Worm (Caenorhabditis elegans) whole organism, L3 larva: ENCODE results near the gene srz-90.

ENCODE experiments used
- R02D3.7 ChIP-seq: fragments of 150-350 bp; optimal IDR thresholded peaks from 2 replicates; lab custom pipeline; 2014; ENCODE audit warnings: missing biosample characterization, missing genetic modification characterization
- ZK546.5 ChIP-seq: sonication (generic microtip); optimal IDR thresholded peaks from 2 replicates; lab custom pipeline; 2017; ENCODE audit warnings: missing biosample characterization, missing genetic modification characterization
- aly-2 ChIP-seq: fragments of 150-350 bp; optimal IDR thresholded peaks from 2 replicates; lab custom pipeline; 2014; ENCODE audit warnings: missing biosample characterization, missing genetic modification characterization
- ama-1 ChIP-seq: fragments of 150-350 bp; optimal IDR thresholded peaks from 2 replicates; lab custom pipeline; 2018
- ceh-28 ChIP-seq: fragments of 150-350 bp; optimal IDR thresholded peaks from 2 replicates; lab custom pipeline; 2014; ENCODE audit warnings: missing biosample characterization, missing genetic modification reagents, missing genetic modification characterization
- ceh-82 ChIP-seq: fragments of 150-350 bp; optimal IDR thresholded peaks from 2 replicates; lab custom pipeline; 2014; ENCODE audit warnings: missing biosample characterization, missing genetic modification characterization
- daf-12 ChIP-seq: fragments of 150-350 bp; optimal IDR thresholded peaks from 2 replicates; lab custom pipeline; 2014; ENCODE audit warnings: missing biosample characterization, missing genetic modification reagents, missing genetic modification characterization
- egl-27 ChIP-seq: sonication (generic microtip); optimal IDR thresholded peaks from 4 replicates; lab custom pipeline; 2017; ENCODE audit warnings: missing biosample characterization, missing genetic modification reagents, missing genetic modification characterization
- elt-1 ChIP-seq: fragments of 150-350 bp; optimal IDR thresholded peaks from 2 replicates; lab custom pipeline; 2014; ENCODE audit warnings: missing biosample characterization, missing genetic modification characterization
- elt-2 ChIP-seq: sonication (generic microtip); optimal IDR thresholded peaks from 2 replicates; lab custom pipeline; 2016; ENCODE audit warnings: missing genetic modification reagents, mild to moderate bottlenecking, missing genetic modification characterization, missing compliant biosample characterization
- elt-3 ChIP-seq, 3 experiments: fragments of 150-350 bp in 1 of 3; sonication (generic microtip) in 2 of 3; optimal IDR thresholded peaks; 2 replicates in 2 of 3; 4 replicates in 1 of 3; lab custom pipeline; 2014 to 2017; ENCODE audit warnings: missing biosample characterization in 3 of 3, missing genetic modification characterization in 3 of 3
- eor-1 ChIP-seq, 2 experiments: fragments of 150-350 bp; optimal IDR thresholded peaks; 2 replicates each; lab custom pipeline; 2014 to 2018; ENCODE audit warnings: missing biosample characterization in 2 of 2, missing genetic modification characterization in 2 of 2
- fkh-10 ChIP-seq: sonication (generic microtip); optimal IDR thresholded peaks from 2 replicates; lab custom pipeline; 2017; ENCODE audit warnings: missing biosample characterization, missing genetic modification reagents, missing genetic modification characterization
- fkh-2 ChIP-seq: fragments of 150-350 bp; optimal IDR thresholded peaks from 2 replicates; lab custom pipeline; 2014; ENCODE audit warnings: missing biosample characterization, missing genetic modification reagents, missing genetic modification characterization
- fos-1 ChIP-seq: fragments of 150-350 bp; optimal IDR thresholded peaks from 2 replicates; lab custom pipeline; 2014; ENCODE audit warnings: missing biosample characterization, missing genetic modification characterization
- jun-1 ChIP-seq: fragments of 150-350 bp; optimal IDR thresholded peaks from 2 replicates; lab custom pipeline; 2014; ENCODE audit warnings: missing biosample characterization, missing genetic modification reagents, missing genetic modification characterization
- lin-15B ChIP-seq: fragments of 150-350 bp; optimal IDR thresholded peaks from 2 replicates; lab custom pipeline; 2014; ENCODE audit warnings: missing biosample characterization, missing genetic modification characterization
- lsy-12 ChIP-seq: sonication (generic microtip); optimal IDR thresholded peaks from 2 replicates; lab custom pipeline; 2016; ENCODE audit warnings: mild to moderate bottlenecking, missing genetic modification characterization, missing compliant biosample characterization
- mdl-1 ChIP-seq: fragments of 150-350 bp; optimal IDR thresholded peaks from 2 replicates; lab custom pipeline; 2014; ENCODE audit warnings: missing biosample characterization, missing genetic modification characterization
- nfya-1 ChIP-seq: sonication (generic microtip); optimal IDR thresholded peaks from 2 replicates; lab custom pipeline; 2017; ENCODE audit warnings: missing genetic modification characterization, mild to moderate bottlenecking, missing compliant biosample characterization, antibody characterized with exemption, moderate library complexity; ENCODE audit not compliant: insufficient read depth
- nhr-11 ChIP-seq: fragments of 150-350 bp; optimal IDR thresholded peaks from 2 replicates; lab custom pipeline; 2014; ENCODE audit warnings: missing biosample characterization, missing genetic modification characterization
- nhr-12 ChIP-seq: fragments of 150-350 bp; optimal IDR thresholded peaks from 2 replicates; lab custom pipeline; 2014; ENCODE audit warnings: missing biosample characterization, missing genetic modification characterization
- nhr-237 ChIP-seq: fragments of 150-350 bp; optimal IDR thresholded peaks from 2 replicates; lab custom pipeline; 2014; ENCODE audit warnings: missing biosample characterization, missing genetic modification characterization
- nhr-28 ChIP-seq: fragments of 150-350 bp; optimal IDR thresholded peaks from 2 replicates; lab custom pipeline; 2014; ENCODE audit warnings: missing biosample characterization, missing genetic modification characterization
- nhr-67 ChIP-seq: fragments of 150-350 bp; optimal IDR thresholded peaks from 2 replicates; lab custom pipeline; 2014; ENCODE audit warnings: missing biosample characterization, missing genetic modification characterization
- nhr-77 ChIP-seq: fragments of 150-350 bp; optimal IDR thresholded peaks from 2 replicates; lab custom pipeline; 2014; ENCODE audit warnings: missing biosample characterization, missing genetic modification characterization
- pha-4 ChIP-seq: fragments of 150-350 bp; optimal IDR thresholded peaks from 2 replicates; lab custom pipeline; 2014; ENCODE audit warnings: missing biosample characterization, missing genetic modification reagents, missing genetic modification characterization
- pqm-1 ChIP-seq: fragments of 150-350 bp; optimal IDR thresholded peaks from 2 replicates; lab custom pipeline; 2017; ENCODE audit warnings: missing biosample characterization, missing genetic modification characterization, inconsistent platforms
- sea-2 ChIP-seq: fragments of 150-350 bp; sonication (generic microtip); optimal IDR thresholded peaks from 4 replicates; lab custom pipeline; 2014; ENCODE audit warnings: missing biosample characterization, missing genetic modification reagents, missing genetic modification characterization
- snpc-4 ChIP-seq: fragments of 150-350 bp; optimal IDR thresholded peaks from 2 replicates; lab custom pipeline; 2014; ENCODE audit warnings: missing biosample characterization, missing genetic modification characterization
- tbx-2 ChIP-seq: sonication (generic microtip); optimal IDR thresholded peaks from 2 replicates; lab custom pipeline; 2016; ENCODE audit warnings: mild to moderate bottlenecking, missing genetic modification characterization, missing compliant biosample characterization
- unc-62 ChIP-seq: fragments of 150-350 bp; sonication (generic microtip); optimal IDR thresholded peaks from 4 replicates; lab custom pipeline; 2014; ENCODE audit warnings: missing biosample characterization, missing genetic modification reagents, missing genetic modification characterization
- zag-1 ChIP-seq: fragments of 150-350 bp; optimal IDR thresholded peaks from 2 replicates; lab custom pipeline; 2014; ENCODE audit warnings: missing biosample characterization, missing genetic modification characterization
- ztf-11 ChIP-seq: fragments of 150-350 bp; optimal IDR thresholded peaks from 2 replicates; lab custom pipeline; 2014; ENCODE audit warnings: missing biosample characterization, missing genetic modification characterization
- ztf-4 ChIP-seq: fragments of 150-350 bp; optimal IDR thresholded peaks from 2 replicates; lab custom pipeline; 2014; ENCODE audit warnings: missing biosample characterization, missing genetic modification characterization

Gene srz-90

DNA sequence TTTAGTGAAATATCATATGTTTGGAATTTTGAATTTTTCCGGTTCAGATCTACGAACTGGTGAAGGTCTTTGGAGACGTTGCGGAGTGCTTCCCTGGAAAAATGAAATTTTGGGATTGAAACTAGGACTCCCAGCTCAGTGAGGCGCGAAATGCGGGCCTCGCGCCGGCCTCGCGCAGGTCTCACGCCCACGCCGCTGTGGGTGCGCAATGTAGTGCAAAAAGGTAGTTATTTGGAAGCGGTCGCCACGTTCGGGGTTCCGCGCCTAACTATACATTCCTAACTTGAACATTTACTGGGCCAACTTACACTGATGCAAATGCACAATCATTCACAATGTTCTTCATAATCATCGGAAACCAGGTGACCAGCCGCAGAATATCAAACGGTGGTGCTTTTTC lies 27.8 kb upstream of the srz-90 start:
- no peak for TF ChIP-seq daf-12 (tag; lab: Kevin White, UChicago)
- TF ChIP-seq fkh-2 (tag; lab: Kevin White, UChicago) = no peak
- TF ChIP-seq lin-15B (tag; lab: Kevin White, UChicago) = no peak
- TF ChIP-seq ZK546.5 (tag; lab: Kevin White, UChicago) = no peak

DNA sequence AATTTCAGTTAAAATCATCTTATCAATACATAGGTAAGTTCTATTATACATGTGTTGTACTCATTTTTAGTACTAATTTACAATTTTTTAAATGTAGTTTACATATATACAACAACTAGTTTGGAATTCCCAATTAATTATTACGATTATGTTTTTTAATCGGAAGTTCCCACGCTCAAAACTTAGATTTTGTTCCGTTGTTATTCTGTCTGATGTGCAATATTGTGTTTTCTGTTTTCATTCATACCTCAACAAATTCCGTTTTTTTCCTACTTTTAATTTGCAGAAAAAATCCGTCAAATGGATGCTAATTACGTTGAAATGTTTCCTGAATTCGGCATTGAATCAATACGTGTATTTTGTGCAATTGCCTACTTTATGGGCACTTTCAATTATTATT lies 21.5 kb upstream of the srz-90 start, which contains the start of gene srw-31:
Gene srw-31 (plus strand): TSS at position 301 of the 400 bp plus-strand sequence.
- TF ChIP-seq snpc-4 (tag; lab: Kevin White, UChicago) (no peak), lsy-12 (no peak), elt-1 (tag; lab: Kevin White, UChicago) (no peak), fkh-2 (tag; lab: Kevin White, UChicago) (no peak), ceh-82 (tag; lab: Kevin White, UChicago) (no peak)

DNA sequence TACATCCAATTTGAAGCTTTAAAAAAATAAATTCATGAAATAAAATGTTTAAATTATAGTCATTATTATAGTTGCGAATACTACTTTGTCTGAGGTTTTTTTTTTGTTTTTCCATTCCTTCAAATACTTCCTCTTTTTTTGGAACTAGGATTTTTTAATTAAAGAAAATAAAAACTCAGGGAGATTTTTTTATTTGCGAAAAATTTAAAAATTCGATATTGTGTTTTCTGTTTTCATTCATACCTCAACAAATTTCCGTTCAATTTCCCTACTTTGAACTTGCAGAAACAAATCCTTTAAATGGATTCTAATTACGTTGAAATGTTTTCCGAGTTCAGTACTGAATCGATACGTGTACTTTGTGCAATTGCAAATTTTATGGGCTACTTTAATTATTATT lies 19.3 kb upstream of the srz-90 start, which contains the start of gene srw-32:
Gene srw-32 (plus strand): TSS at position 301 of the 400 bp plus-strand sequence.
- TF ChIP-seq elt-1 (tag; lab: Kevin White, UChicago) (no peak), ceh-28 (no peak), fkh-10 (GFP tag; lab: Kevin White, UChicago) (no peak), elt-3 (tag; optimal IDR thresholded peaks at IDR 0.05; lab: Kevin White, UChicago) (no peak), snpc-4 (tag; lab: Kevin White, UChicago) (no peak), ztf-11 (no peak), fkh-2 (tag; lab: Kevin White, UChicago) (no peak), sea-2 (no peak), nhr-77 (tag; lab: Kevin White, UChicago) (no peak), fos-1 (tag; lab: Kevin White, UChicago) (no peak), ceh-82 (tag; lab: Kevin White, UChicago) (no peak), ama-1 (lab: Kevin White, UChicago) (no peak)
- TF ChIP-seq, all 47 proteins: peak for 0

DNA sequence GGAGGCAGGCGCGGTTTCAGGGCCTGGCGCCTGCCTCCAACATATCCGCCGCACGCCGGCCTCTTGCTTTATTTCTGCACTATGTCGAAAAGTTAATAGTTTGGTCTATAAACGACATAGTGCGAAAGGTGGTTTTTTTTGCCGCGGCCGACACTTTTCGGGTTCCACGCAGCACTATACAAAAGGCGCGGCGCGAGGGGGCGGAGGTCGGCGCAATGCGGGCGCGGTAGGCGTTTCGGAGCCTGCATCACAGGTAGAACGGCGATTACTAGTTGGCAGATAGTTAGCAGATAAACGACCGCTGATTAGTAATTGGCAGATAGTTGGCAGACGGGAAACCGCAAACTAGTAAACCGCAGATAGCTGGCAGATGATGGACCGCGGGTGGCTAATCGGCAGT lies 15.1 kb upstream of the srz-90 start:
- TF ChIP-seq nhr-11 (tag; lab: Kevin White, UChicago) (no peak), nfya-1 (tag; lab: Kevin White, UChicago) (no peak), jun-1 (tag; lab: Kevin White, UChicago) (no peak), unc-62 (no peak), lin-15B (tag; lab: Kevin White, UChicago) (no peak), mdl-1 (tag; lab: Kevin White, UChicago) (no peak), lsy-12 (no peak), R02D3.7 (no peak), zag-1 (tag; lab: Kevin White, UChicago) (no peak), nhr-237 (tag; lab: Kevin White, UChicago) (no peak), nhr-28 (tag; lab: Kevin White, UChicago) (no peak), nhr-77 (tag; lab: Kevin White, UChicago) (no peak)

DNA sequence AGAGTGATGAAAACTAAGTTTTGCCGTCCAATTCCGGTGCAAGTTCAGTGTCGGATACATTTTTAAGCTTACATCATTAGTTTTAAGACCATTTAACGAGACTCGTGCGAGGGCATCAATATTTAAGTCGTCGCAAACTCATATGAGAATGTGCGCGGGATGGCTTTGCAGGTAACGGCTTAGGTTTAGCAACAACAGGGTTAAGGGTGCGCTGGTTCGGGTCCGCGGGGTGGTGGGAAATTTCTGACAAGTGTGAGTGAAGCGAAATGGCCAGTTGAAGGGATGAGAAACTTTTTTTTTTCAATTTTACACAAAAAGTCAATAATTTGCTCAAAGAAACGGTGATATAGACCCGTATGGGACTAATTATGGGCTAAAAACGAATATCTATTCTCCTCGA lies 14.0 kb upstream of the srz-90 start:
- TF ChIP-seq mdl-1 (tag; lab: Kevin White, UChicago) (no peak), eor-1 (tag; optimal IDR thresholded peaks at IDR 0.05; lab: Kevin White, UChicago) (no peak), fos-1 (tag; lab: Kevin White, UChicago) (no peak), jun-1 (tag; lab: Kevin White, UChicago) (no peak), daf-12 (tag; lab: Kevin White, UChicago) (no peak), ceh-28 (no peak), nhr-67 (tag; lab: Kevin White, UChicago) (no peak), zag-1 (tag; lab: Kevin White, UChicago) (no peak), fkh-10 (GFP tag; lab: Kevin White, UChicago) (no peak), aly-2 (tag; lab: Kevin White, UChicago) (no peak), ztf-4 (tag; lab: Kevin White, UChicago) (no peak), nhr-237 (tag; lab: Kevin White, UChicago) (no peak), nfya-1 (tag; lab: Kevin White, UChicago) (no peak), snpc-4 (tag; lab: Kevin White, UChicago) (no peak), ceh-82 (tag; lab: Kevin White, UChicago) (no peak), egl-27 (tag; lab: Kevin White, UChicago) (no peak)

DNA sequence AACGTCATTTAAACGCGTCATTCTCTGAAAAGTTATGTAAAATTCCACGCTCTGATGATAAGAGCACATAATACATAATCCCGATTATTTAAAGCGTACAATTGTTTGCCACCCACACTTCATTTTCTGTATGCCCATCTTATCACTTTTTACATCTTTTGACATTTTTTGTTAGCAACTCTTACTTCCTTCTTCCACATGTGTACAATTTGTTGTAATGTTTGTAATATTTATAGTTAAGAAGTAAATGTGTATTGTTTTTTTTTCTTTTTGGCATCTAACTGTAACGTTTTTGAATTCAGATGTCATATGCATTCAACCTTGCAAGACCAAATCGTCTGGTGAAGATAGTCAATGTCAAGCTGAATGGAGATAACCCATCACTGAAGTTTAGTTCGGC lies 7.1 kb upstream of the srz-90 start, which contains the start of gene fbxa-136:
Gene fbxa-136 (plus strand): TSS at position 301 of the 400 bp plus-strand sequence.
- TF ChIP-seq nhr-12 (tag; lab: Kevin White, UChicago) (no peak), fkh-10 (GFP tag; lab: Kevin White, UChicago) (no peak), nhr-11 (tag; lab: Kevin White, UChicago) (no peak), tbx-2 (tag; lab: Kevin White, UChicago) (no peak), elt-2 (tag; lab: Kevin White, UChicago) (peak; percentile 29), eor-1 (tag; optimal IDR thresholded peaks at IDR 0.05; lab: Kevin White, UChicago) (no peak), pqm-1 (tag; lab: Kevin White, UChicago) (peak; percentile 69), pha-4 (tag; lab: Kevin White, UChicago) (no peak), aly-2 (tag; lab: Kevin White, UChicago) (no peak), fos-1 (tag; lab: Kevin White, UChicago) (no peak), ztf-11 (no peak), nfya-1 (tag; lab: Kevin White, UChicago) (no peak)
